Worm (Caenorhabditis elegans): ENCODE data around the gene Y7A5A.10.

DNA sequence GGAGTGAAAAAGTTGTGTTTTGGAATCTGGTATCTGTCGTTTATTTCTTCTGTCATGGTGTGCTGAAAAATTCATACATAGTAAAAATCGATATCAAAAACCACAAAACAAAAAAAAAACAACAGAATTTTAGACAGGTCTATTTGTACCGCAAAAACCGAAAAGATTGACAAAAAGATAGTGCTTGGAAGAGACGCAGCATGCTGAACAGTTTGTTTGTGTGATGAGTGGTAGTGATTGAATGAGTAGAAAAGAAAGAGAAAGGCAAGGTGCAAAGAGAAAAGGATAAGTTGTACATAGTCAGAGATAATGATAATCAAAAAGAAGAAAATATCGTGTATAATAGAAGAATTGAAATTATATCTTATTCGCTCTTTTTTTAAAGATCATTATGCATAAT is 22.2 kb downstream of the Y7A5A.10 start, which contains the start of gene Y7A5A.2:
- TF ChIP-seq snpc-4 (tag; optimal IDR thresholded peaks at IDR 0.05) (no peak), lin-35 (GFP tag; optimal IDR thresholded peaks at IDR 0.05) (no peak), pag-3 (tag; optimal IDR thresholded peaks at IDR 0.05; ENCODE audit: borderline replicate concordance, insufficient read depth) (no peak), ztf-4 (tag; optimal IDR thresholded peaks at IDR 0.05) (no peak), ztf-11 (tag; optimal IDR thresholded peaks at IDR 0.05) (no peak), hlh-17 (GFP tag; optimal IDR thresholded peaks at IDR 0.05; ENCODE audit: borderline replicate concordance) (no peak), irx-1 (tag; optimal IDR thresholded peaks at IDR 0.05) (no peak), nhr-84 (tag; optimal IDR thresholded peaks at IDR 0.05) (no peak), nhr-237 (tag; optimal IDR thresholded peaks at IDR 0.05) (no peak), C34B4.2 (tag; optimal IDR thresholded peaks at IDR 0.05) (no peak), efl-1 (optimal IDR thresholded peaks at IDR 0.05) (no peak), efl-1 (GFP tag; optimal IDR thresholded peaks at IDR 0.05 in 1 of 2) (no peak), Y116A8C.19 (tag; optimal IDR thresholded peaks at IDR 0.05; ENCODE audit: borderline replicate concordance) (no peak)
